Worm (Caenorhabditis elegans) whole organism, L4/young adult: ENCODE results near the gene exos-2.

ENCODE experiments used
- dao-5 ChIP-seq: sonication (generic microtip); optimal IDR thresholded peaks from 2 replicates; lab custom pipeline; 2016; ENCODE audit warnings: missing genotype, missing genetic modification characterization, moderate library complexity, missing compliant biosample characterization
- him-1 ChIP-seq: sonication (generic microtip); optimal IDR thresholded peaks from 2 replicates; lab custom pipeline; 2016; ENCODE audit warnings: missing genotype, missing genetic modification reagents, missing genetic modification characterization, missing compliant biosample characterization

DNA sequence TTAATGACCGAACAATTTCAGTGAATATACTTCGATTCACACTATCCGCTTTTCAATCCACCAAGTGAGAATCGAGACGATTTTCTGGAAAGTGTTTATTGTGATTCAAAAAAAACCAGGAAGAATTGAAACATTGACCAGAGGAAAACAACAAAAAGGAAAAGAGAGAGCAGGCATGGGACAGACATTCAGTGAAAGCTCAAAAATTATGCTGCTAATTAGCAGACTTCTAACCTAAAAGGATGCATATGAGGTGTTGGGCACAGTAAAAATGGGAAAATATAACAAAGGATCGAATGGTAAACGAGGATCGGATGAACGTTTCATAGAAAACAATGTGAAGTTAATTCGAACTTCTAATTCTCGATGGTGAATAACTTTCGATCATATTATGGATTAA is 2.3 kb downstream of the exos-2 start:
- TF ChIP-seq him-1 (tag; lab: Kevin White, UChicago) (no peak), dao-5 (no peak)
